Worm (Caenorhabditis elegans) whole organism, early embryonic: ENCODE data around the gene F59E12.3.

Experiments used
- B0310.2 ChIP-seq: sonication (generic microtip); optimal IDR thresholded peaks from 2 replicates; lab custom pipeline; 2016; ENCODE audit warnings: mild to moderate bottlenecking, missing genetic modification characterization, missing compliant biosample characterization
- F13C5.2 ChIP-seq: sonication (generic microtip); optimal IDR thresholded peaks from 2 replicates; lab custom pipeline; 2017; ENCODE audit warnings: mild to moderate bottlenecking, missing genetic modification characterization, inconsistent platforms, missing compliant biosample characterization
- aly-1 ChIP-seq: sonication (generic microtip); optimal IDR thresholded peaks from 2 replicates; lab custom pipeline; 2016; ENCODE audit warnings: missing genetic modification characterization, missing compliant biosample characterization
- ama-1 ChIP-seq: fragments of 150-350 bp; optimal IDR thresholded peaks from 2 replicates; lab custom pipeline; 2014
- ceh-13 ChIP-seq: fragments of 200-800 bp; sonication (Bioruptor generic); optimal IDR thresholded peaks from 2 replicates; lab custom pipeline; 2018; ENCODE audit warnings: mild to moderate bottlenecking, missing genetic modification characterization, missing compliant biosample characterization
- ceh-36 ChIP-seq: sonication (generic microtip); optimal IDR thresholded peaks from 2 replicates; lab custom pipeline; 2016; ENCODE audit warnings: missing genetic modification characterization, inconsistent platforms, missing compliant biosample characterization
- ets-7 ChIP-seq: sonication (generic microtip); optimal IDR thresholded peaks from 2 replicates; lab custom pipeline; 2016; ENCODE audit warnings: missing genotype, missing genetic modification characterization, missing compliant biosample characterization
- flt-1 ChIP-seq: fragments of 200-800 bp; sonication (Bioruptor generic); IDR thresholded peaks from 2 replicates; pipeline ENCODE4 v1.3.6; 2022; ENCODE audit warnings: missing genetic modification characterization, missing compliant biosample characterization
- hmbx-1 ChIP-seq: sonication (generic microtip); optimal IDR thresholded peaks from 2 replicates; lab custom pipeline; 2016; ENCODE audit warnings: mild to moderate bottlenecking, missing genetic modification characterization, missing compliant biosample characterization
- hmg-4 ChIP-seq: fragments of 200-800 bp; sonication (Bioruptor generic); optimal IDR thresholded peaks from 2 replicates; lab custom pipeline; 2018; ENCODE audit warnings: mild to moderate bottlenecking, missing genetic modification characterization, missing compliant biosample characterization
- hnd-1 ChIP-seq: sonication (generic microtip); optimal IDR thresholded peaks from 2 replicates; lab custom pipeline; 2016; ENCODE audit warnings: missing genetic modification characterization, missing compliant biosample characterization
- pes-1 ChIP-seq: fragments of 200-800 bp; sonication (Bioruptor generic); IDR thresholded peaks from 2 replicates; pipeline ENCODE4 v1.3.6; 2022; ENCODE audit warnings: missing genetic modification reagents, missing genetic modification characterization, missing compliant biosample characterization
- scrt-1 ChIP-seq: fragments of 200-800 bp; sonication (Bioruptor generic); IDR thresholded peaks from 2 replicates; pipeline ENCODE4 v1.3.6; 2022; ENCODE audit warnings: missing genetic modification characterization, missing compliant biosample characterization
- sea-1 ChIP-seq: fragments of 200-800 bp; sonication (Bioruptor generic); conservative IDR thresholded peaks from 2 replicates; pipeline ENCODE4 v1.3.6; 2022; ENCODE audit warnings: missing genetic modification characterization, missing compliant biosample characterization
- tbx-11 ChIP-seq: fragments of 200-800 bp; sonication (Bioruptor generic); IDR thresholded peaks from 2 replicates; pipeline ENCODE4 v1.3.6; 2022; ENCODE audit warnings: missing genetic modification characterization, missing compliant biosample characterization
- tbx-37 ChIP-seq: fragments of 200-800 bp; sonication (Bioruptor generic); conservative IDR thresholded peaks from 2 replicates; pipeline ENCODE4 v1.3.6; 2022; ENCODE audit warnings: missing genetic modification reagents, missing genetic modification characterization, missing compliant biosample characterization
- tra-4 ChIP-seq: sonication (generic microtip); optimal IDR thresholded peaks from 2 replicates; lab custom pipeline; 2017; ENCODE audit warnings: missing genetic modification characterization, missing compliant biosample characterization

F59E12.3 gene

DNA sequence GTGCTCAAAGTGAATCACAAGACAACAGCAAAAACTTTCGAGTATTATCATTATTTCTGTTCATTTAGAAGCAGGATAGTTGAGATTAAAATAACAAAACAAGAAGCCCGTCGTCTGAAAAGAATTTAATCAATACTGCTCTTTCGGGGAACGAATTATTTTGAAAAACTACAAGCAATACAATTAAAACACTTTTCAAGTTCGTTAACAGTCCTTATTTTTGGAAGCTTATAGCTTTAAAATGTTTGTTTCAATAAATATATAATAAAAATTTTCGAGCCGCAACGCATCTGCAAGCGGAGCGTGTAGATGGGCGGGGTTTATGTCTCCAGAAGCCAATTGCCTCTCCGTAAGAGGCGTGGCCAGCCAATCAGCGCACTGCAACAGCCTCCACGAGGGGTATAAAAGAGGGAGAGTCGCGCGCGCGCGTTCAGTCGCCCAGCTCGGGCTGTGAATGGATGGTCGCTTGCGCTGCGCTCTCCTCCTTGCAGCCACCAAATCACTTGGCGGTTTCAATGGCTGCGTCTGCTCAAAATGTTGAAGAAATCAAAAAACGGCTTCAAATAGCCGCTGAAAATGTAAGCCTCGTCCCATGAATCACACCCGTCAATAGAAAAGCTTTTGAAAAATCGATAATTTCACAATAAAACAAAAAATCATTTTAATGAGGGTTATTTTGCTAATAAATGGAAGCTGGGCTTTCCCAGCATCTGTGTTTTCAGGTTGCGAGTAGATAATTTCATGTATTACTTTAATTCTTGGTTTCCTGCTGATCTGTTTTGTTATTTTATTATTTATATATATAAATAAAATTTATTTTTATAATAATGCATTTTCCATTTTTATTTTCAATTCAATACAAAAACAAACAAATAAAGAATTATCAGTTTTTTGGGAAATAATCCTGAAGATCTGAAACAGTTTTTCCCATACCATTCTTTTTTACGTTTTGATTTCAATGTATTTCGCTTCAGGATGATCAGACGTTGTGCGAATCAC is 22.9 kb downstream of the F59E12.3 start, which contains the start of the genes ift-43 and mdt-26:
TSS of gene ift-43 (minus strand) at position 51 of the 999 bp plus-strand sequence.
TSS of gene mdt-26 (plus strand) at position 446 of the 999 bp plus-strand sequence.
- peak; percentile 82 for TF ChIP-seq hmg-4 (GFP tag; lab: Kevin White, UChicago)
- no peak for TF ChIP-seq hnd-1 (tag; lab: Kevin White, UChicago)
- no peak for TF ChIP-seq hmbx-1 (tag; lab: Kevin White, UChicago)
- TF ChIP-seq sea-1 (GFP tag; lab: Robert Waterston, UW): peak; percentile 82
- no peak for TF ChIP-seq aly-1 (tag; lab: Kevin White, UChicago)
- no peak for TF ChIP-seq tra-4 (tag; lab: Kevin White, UChicago)
- peak; percentile 98 for TF ChIP-seq ama-1 (lab: Kevin White, UChicago)
- TF ChIP-seq ceh-13: no peak
- TF ChIP-seq ets-7 (tag; lab: Kevin White, UChicago): no peak
- TF ChIP-seq pes-1 (GFP tag; lab: Robert Waterston, UW): peak; percentile 67
- peak; percentile 5; the same call in 1 of the 2 replicates for TF ChIP-seq tbx-37 (GFP tag; lab: Robert Waterston, UW)
- TF ChIP-seq ceh-36 (tag; lab: Kevin White, UChicago): peak; percentile 27
- peak; percentile 24 for TF ChIP-seq B0310.2 (tag; lab: Kevin White, UChicago)
- TF ChIP-seq tbx-11: peak; percentile 67
- peak; percentile 46 for TF ChIP-seq F13C5.2 (tag; lab: Kevin White, UChicago)
- TF ChIP-seq scrt-1: peak; percentile 76
- peak; percentile 54; the same call in 1 of the 2 replicates for TF ChIP-seq flt-1 (GFP tag; lab: Robert Waterston, UW)

DNA sequence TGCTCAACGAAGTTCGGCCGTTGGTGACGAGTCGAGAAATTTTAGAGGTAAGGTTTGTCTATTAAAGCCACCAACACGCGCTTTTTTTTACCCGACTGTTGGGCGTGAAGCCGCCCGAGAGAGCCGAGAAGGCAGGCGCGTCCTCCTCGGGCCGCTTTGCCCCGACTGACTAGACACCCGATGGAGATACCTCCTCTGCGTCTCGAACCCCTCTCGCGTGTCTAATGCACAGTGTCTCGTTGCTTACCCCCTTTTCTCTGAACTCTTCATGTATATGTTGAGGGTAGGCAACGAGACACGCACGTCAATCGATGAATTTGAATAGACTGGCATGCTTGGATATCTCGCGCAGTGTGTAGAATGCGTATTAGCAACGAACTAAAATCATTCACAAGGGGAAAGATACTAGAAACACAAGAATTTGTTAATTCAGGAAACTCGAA is 23.6 kb downstream of the F59E12.3 start:
- TF ChIP-seq sea-1 (GFP tag; lab: Robert Waterston, UW) (peak; percentile 93), ets-7 (tag; lab: Kevin White, UChicago) (peak; percentile 40), hnd-1 (tag; lab: Kevin White, UChicago) (peak; percentile 64), B0310.2 (tag; lab: Kevin White, UChicago) (peak; percentile 82), scrt-1 (peak; percentile 90), F13C5.2 (tag; lab: Kevin White, UChicago) (peak; percentile 73), pes-1 (GFP tag; lab: Robert Waterston, UW) (peak; percentile 83), ama-1 (lab: Kevin White, UChicago) (peak; percentile 96), tbx-37 (GFP tag; lab: Robert Waterston, UW) (peak; percentile 72), tra-4 (tag; lab: Kevin White, UChicago) (peak; percentile 72), tbx-11 (peak; percentile 80), flt-1 (GFP tag; lab: Robert Waterston, UW) (peak; percentile 73), ceh-13 (peak; percentile 19), ceh-36 (tag; lab: Kevin White, UChicago) (peak; percentile 66), hmg-4 (GFP tag; lab: Kevin White, UChicago) (peak; percentile 92), aly-1 (tag; lab: Kevin White, UChicago) (peak; percentile 83), hmbx-1 (tag; lab: Kevin White, UChicago) (peak; percentile 78)

DNA sequence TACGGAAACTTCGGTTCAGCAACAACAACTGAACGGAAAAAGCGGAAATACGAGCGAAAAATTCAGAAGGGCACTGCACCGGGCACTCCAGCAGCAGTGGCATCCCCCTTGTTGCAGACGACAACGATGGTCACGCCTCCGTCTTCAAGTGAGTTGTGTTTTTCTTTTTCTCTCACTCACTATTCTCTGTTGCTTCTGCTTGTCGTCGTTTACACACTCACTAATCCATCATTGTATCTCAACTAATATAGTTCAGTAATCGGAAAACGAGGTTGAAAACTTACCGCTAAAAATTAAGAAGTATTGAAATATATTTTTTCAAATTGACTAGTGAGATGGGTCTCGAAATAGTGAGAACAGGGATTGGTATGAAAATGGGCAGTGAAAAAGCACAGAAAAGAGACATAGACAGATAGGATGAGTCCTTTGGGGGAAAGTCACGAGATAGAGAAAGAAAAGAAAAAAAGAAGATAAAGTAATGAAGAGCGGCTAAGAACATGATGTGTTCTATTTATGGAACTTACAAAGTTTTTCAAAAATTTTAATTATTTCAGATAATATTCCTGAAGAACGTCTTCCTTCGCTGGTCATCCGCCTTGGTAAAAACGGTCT is 25.1 kb downstream of the F59E12.3 start:
- TF ChIP-seq ama-1 (lab: Kevin White, UChicago) (no peak), hmbx-1 (tag; lab: Kevin White, UChicago) (no peak), aly-1 (tag; lab: Kevin White, UChicago) (no peak), B0310.2 (tag; lab: Kevin White, UChicago) (no peak), ceh-36 (tag; lab: Kevin White, UChicago) (no peak), ceh-13 (no peak), F13C5.2 (tag; lab: Kevin White, UChicago) (no peak), tbx-11 (no peak)

DNA sequence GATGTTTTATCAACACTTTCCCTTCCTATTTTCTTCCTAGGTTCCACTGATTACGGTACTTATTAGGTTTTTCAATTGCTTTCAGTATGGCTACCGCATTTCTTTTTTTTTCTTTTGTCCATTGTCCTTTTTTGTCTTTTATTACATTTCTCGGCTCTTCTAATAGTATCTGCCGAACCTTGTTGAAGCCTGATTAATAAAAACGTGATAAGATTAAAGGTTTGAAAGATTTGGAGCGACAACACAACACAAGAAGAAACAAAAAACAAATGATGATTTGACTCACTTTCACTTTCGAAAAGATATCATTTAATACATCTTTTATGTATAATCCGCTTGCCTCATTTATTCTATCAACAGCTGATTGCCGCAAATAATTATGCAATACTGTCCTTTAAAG is 26.9 kb downstream of the F59E12.3 start, which contains the start of gene C25H3.15:
TSS of gene C25H3.15 (plus strand) at position 301 of the 400 bp plus-strand sequence.
- TF ChIP-seq F13C5.2 (tag; lab: Kevin White, UChicago) (no peak), hnd-1 (tag; lab: Kevin White, UChicago) (no peak)

DNA sequence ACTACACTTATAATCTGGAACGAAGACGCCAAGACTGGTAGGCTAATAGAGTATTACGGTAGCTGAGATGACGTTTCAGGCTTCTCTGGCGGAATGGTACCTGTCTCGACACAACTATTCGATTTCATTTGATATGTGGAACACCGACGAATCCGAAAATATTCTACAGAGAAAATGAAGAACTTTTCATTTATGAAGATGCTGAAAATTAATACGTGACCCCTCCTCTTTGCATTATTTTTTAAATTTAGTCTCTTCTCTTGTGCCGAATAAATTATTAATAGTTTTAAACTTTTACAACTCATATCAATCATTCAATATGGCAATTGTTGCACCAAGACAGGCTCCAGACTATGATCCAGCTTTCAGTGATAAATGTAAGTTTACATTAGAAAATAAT is 27.8 kb downstream of the F59E12.3 start, which contains the start of gene C25H3.16:
TSS of gene C25H3.16 (plus strand) at position 301 of the 400 bp plus-strand sequence.
- TF ChIP-seq tbx-11 (no peak), hmg-4 (GFP tag; lab: Kevin White, UChicago) (no peak), B0310.2 (tag; lab: Kevin White, UChicago) (no peak)

DNA sequence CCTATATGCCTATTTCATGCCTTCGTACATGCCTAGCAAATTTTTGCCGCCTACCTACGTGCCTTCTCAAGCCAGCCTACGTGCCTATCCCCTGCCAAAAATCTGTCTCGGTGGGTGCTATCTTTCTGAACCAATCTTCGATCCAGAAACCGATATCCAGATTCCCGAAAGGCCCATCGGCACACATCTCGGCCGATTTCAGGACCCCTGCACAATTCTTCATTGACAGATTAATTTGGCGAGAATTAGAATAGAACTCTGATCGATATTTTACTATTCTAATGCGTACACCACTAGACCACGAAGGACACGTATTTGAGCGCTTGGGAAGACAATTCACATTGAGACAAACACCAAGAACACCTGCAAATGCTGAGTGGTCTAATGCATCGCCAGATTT is 29.4 kb downstream of the F59E12.3 start:
- TF ChIP-seq sea-1 (GFP tag; lab: Robert Waterston, UW) (no peak), ceh-13 (peak; percentile 43), hmbx-1 (tag; lab: Kevin White, UChicago) (no peak), tbx-11 (peak; percentile 63; the same call in 1 of the 2 replicates), hmg-4 (GFP tag; lab: Kevin White, UChicago) (peak; percentile 74), B0310.2 (tag; lab: Kevin White, UChicago) (peak; percentile 10), ceh-36 (tag; lab: Kevin White, UChicago) (peak; percentile 65)
